Worm (Caenorhabditis elegans) whole organism, mixed stage, embryonic: ENCODE measurements around the gene C49G7.10.

Experiments
- M03D4.4 ChIP-seq: sonication (generic microtip); optimal IDR thresholded peaks from 2 replicates; lab custom pipeline; 2017; ENCODE audit warnings: mild to moderate bottlenecking, missing genetic modification characterization, missing compliant biosample characterization
- bed-3 ChIP-seq: fragments of 200-800 bp; sonication (Bioruptor generic); optimal IDR thresholded peaks from 3 replicates; lab custom pipeline; 2018; ENCODE audit warnings: mild to moderate bottlenecking, missing genetic modification characterization, moderate library complexity, missing compliant biosample characterization
- blmp-1 ChIP-seq: fragments of 150-350 bp; optimal IDR thresholded peaks from 2 replicates; lab custom pipeline; 2014; ENCODE audit warnings: missing biosample characterization, missing genetic modification characterization
- ceh-39 ChIP-seq: fragments of 150-350 bp; optimal IDR thresholded peaks from 2 replicates; lab custom pipeline; 2014; ENCODE audit warnings: missing biosample characterization, missing genetic modification characterization
- ceh-43 ChIP-seq: fragments of 200-800 bp; sonication (Bioruptor generic); optimal IDR thresholded peaks from 2 replicates; lab custom pipeline; 2018; ENCODE audit warnings: mild to moderate bottlenecking, missing genetic modification characterization, moderate library complexity, missing compliant biosample characterization
- ceh-83 ChIP-seq: fragments of 200-800 bp; sonication (Bioruptor generic); optimal IDR thresholded peaks from 2 replicates; lab custom pipeline; 2018; ENCODE audit warnings: mild to moderate bottlenecking, missing genetic modification characterization, missing compliant biosample characterization
- ces-1 ChIP-seq: fragments of 150-350 bp; optimal IDR thresholded peaks from 2 replicates; lab custom pipeline; 2014; ENCODE audit warnings: missing biosample characterization, missing genetic modification reagents, missing genetic modification characterization
- cnd-1 ChIP-seq: fragments of 200-800 bp; sonication (Bioruptor generic); optimal IDR thresholded peaks from 2 replicates; lab custom pipeline; 2018; ENCODE audit warnings: mild to moderate bottlenecking, missing genetic modification characterization, missing compliant biosample characterization
- drap-1 ChIP-seq: fragments of 200-800 bp; sonication (Bioruptor generic); optimal IDR thresholded peaks from 3 replicates; lab custom pipeline; 2018; ENCODE audit warnings: mild to moderate bottlenecking, missing genetic modification characterization, missing compliant biosample characterization
- elt-1 ChIP-seq: sonication (generic microtip); optimal IDR thresholded peaks from 2 replicates; lab custom pipeline; 2017; ENCODE audit warnings: missing genetic modification characterization, mild to moderate bottlenecking, missing compliant biosample characterization, antibody characterized with exemption, moderate library complexity, borderline replicate concordance; ENCODE audit not compliant: insufficient read depth
- elt-3 ChIP-seq: fragments of 150-350 bp; optimal IDR thresholded peaks from 2 replicates; lab custom pipeline; 2014; ENCODE audit warnings: missing biosample characterization, missing genetic modification characterization
- ham-2 ChIP-seq: fragments of 200-800 bp; sonication (Bioruptor generic); optimal IDR thresholded peaks from 2 replicates; lab custom pipeline; 2018; ENCODE audit warnings: mild to moderate bottlenecking, missing genetic modification characterization, missing compliant biosample characterization
- hlh-1 ChIP-seq: fragments of 150-350 bp; optimal IDR thresholded peaks from 2 replicates; lab custom pipeline; 2014; ENCODE audit warnings: missing biosample characterization, missing genetic modification reagents, missing genetic modification characterization
- lin-13 ChIP-seq: fragments of 150-350 bp; optimal IDR thresholded peaks from 2 replicates; lab custom pipeline; 2014; ENCODE audit warnings: missing biosample characterization, missing genetic modification characterization
- lsy-2 ChIP-seq: fragments of 150-350 bp; optimal IDR thresholded peaks from 2 replicates; lab custom pipeline; 2014; ENCODE audit warnings: missing biosample characterization, missing genetic modification characterization
- mab-5 ChIP-seq: fragments of 150-350 bp; optimal IDR thresholded peaks from 2 replicates; lab custom pipeline; 2014; ENCODE audit warnings: missing biosample characterization, missing genetic modification characterization
- mep-1 ChIP-seq: fragments of 150-350 bp; optimal IDR thresholded peaks from 2 replicates; lab custom pipeline; 2017; ENCODE audit warnings: missing biosample characterization, missing genetic modification reagents, missing genetic modification characterization, inconsistent platforms
- mls-2 ChIP-seq: sonication (generic microtip); optimal IDR thresholded peaks from 2 replicates; lab custom pipeline; 2016; ENCODE audit warnings: mild to moderate bottlenecking, missing genetic modification characterization, moderate library complexity, missing compliant biosample characterization
- nhr-12 ChIP-seq: fragments of 150-350 bp; optimal IDR thresholded peaks from 2 replicates; lab custom pipeline; 2014; ENCODE audit warnings: missing biosample characterization, missing genetic modification characterization
- nhr-2 ChIP-seq: fragments of 150-350 bp; optimal IDR thresholded peaks from 2 replicates; lab custom pipeline; 2014; ENCODE audit warnings: missing biosample characterization, missing genetic modification characterization
- nhr-237 ChIP-seq: fragments of 150-350 bp; optimal IDR thresholded peaks from 2 replicates; lab custom pipeline; 2014; ENCODE audit warnings: missing biosample characterization, missing genetic modification characterization
- nhr-28 ChIP-seq: fragments of 150-350 bp; optimal IDR thresholded peaks from 2 replicates; lab custom pipeline; 2014; ENCODE audit warnings: missing biosample characterization, missing genetic modification characterization
- nhr-76 ChIP-seq: sonication (generic microtip); optimal IDR thresholded peaks from 2 replicates; lab custom pipeline; 2017; ENCODE audit warnings: missing biosample characterization, missing genetic modification characterization
- sem-2 ChIP-seq: fragments of 200-800 bp; sonication (Bioruptor generic); optimal IDR thresholded peaks from 2 replicates; lab custom pipeline; 2018; ENCODE audit warnings: mild to moderate bottlenecking, missing genetic modification characterization, missing compliant biosample characterization
- snpc-4 ChIP-seq: fragments of 150-350 bp; optimal IDR thresholded peaks from 2 replicates; lab custom pipeline; 2014; ENCODE audit warnings: missing biosample characterization, missing genetic modification characterization
- sptf-1 ChIP-seq: sonication (generic microtip); optimal IDR thresholded peaks from 2 replicates; lab custom pipeline; 2017; ENCODE audit warnings: mild to moderate bottlenecking, missing genetic modification characterization, moderate library complexity, missing compliant biosample characterization
- tbx-8 ChIP-seq: fragments of 200-800 bp; sonication (Bioruptor generic); optimal IDR thresholded peaks from 2 replicates; lab custom pipeline; 2018; ENCODE audit warnings: mild to moderate bottlenecking, missing genetic modification characterization, moderate library complexity, missing compliant biosample characterization
- unc-120 ChIP-seq: sonication (generic microtip); optimal IDR thresholded peaks from 2 replicates; lab custom pipeline; 2017; ENCODE audit warnings: missing genetic modification characterization, missing compliant biosample characterization; ENCODE audit not compliant: poor library complexity, severe bottlenecking
- unc-39 ChIP-seq: fragments of 150-350 bp; optimal IDR thresholded peaks from 2 replicates; lab custom pipeline; 2014; ENCODE audit warnings: missing biosample characterization, missing genetic modification characterization
- zip-8 ChIP-seq: fragments of 150-350 bp; optimal IDR thresholded peaks from 2 replicates; lab custom pipeline; 2014; ENCODE audit warnings: missing biosample characterization, missing genetic modification characterization

C49G7.10 gene

ce11 chrV:4041853-4042424 is at the start of gene C49G7.10, which contains the start of gene irg-2:
C49G7.10 (minus strand) TSS chrV:4042021.
irg-2 (plus strand) TSS chrV:4042181.
- no peak for TF ChIP-seq mab-5 (tag; lab: Kevin White, UChicago)
- TF ChIP-seq ham-2, result no peak
- TF ChIP-seq nhr-28 (tag; lab: Kevin White, UChicago), result no peak
- TF ChIP-seq nhr-12, result no peak
- no peak for TF ChIP-seq nhr-76 (tag; lab: Kevin White, UChicago)
- TF ChIP-seq ceh-43, result no peak
- TF ChIP-seq tbx-8 (GFP tag; lab: Kevin White, UChicago), result no peak
- no peak for TF ChIP-seq mep-1 (tag; lab: Kevin White, UChicago)
- no peak for TF ChIP-seq drap-1 (GFP tag; lab: Kevin White, UChicago)
- TF ChIP-seq blmp-1 (tag; lab: Kevin White, UChicago), result no peak
- no peak for TF ChIP-seq zip-8
- no peak for TF ChIP-seq cnd-1 (tag; lab: Kevin White, UChicago)
- no peak for TF ChIP-seq nhr-237 (tag; lab: Kevin White, UChicago)
- no peak for TF ChIP-seq snpc-4
- no peak for TF ChIP-seq lsy-2 (tag; lab: Kevin White, UChicago)
- no peak for TF ChIP-seq unc-39
- TF ChIP-seq ces-1 (GFP tag; lab: Kevin White, UChicago), result no peak
- TF ChIP-seq nhr-2, result no peak
- no peak for TF ChIP-seq sptf-1 (tag; lab: Kevin White, UChicago)
- no peak for TF ChIP-seq unc-120 (tag; lab: Kevin White, UChicago)

- TF ChIP-seq mab-5 (tag; lab: Kevin White, UChicago) (no peak), mls-2 (tag; lab: Kevin White, UChicago) (no peak), lin-13 (tag; lab: Kevin White, UChicago) (no peak), hlh-1 (tag; lab: Kevin White, UChicago) (no peak), lsy-2 (tag; lab: Kevin White, UChicago) (no peak), M03D4.4 (no peak), ceh-39 (tag; lab: Kevin White, UChicago) (no peak), nhr-28 (tag; lab: Kevin White, UChicago) (no peak), nhr-12 (no peak), ceh-43 (no peak), nhr-76 (tag; lab: Kevin White, UChicago) (no peak)
Measured at ce11 chrV:4082952-4083351, 41.1 kb upstream of the C49G7.10 start, which contains the start of gene F38H12.5. F38H12.5 (minus strand) TSS chrV:4083052.

ce11 chrV:4081283-4081682 is 39.5 kb upstream of the C49G7.10 start, which contains the start of gene srh-211:
srh-211 (minus strand) TSS chrV:4081383.
- TF ChIP-seq mep-1 (tag; lab: Kevin White, UChicago) (no peak), ceh-83 (no peak), drap-1 (GFP tag; lab: Kevin White, UChicago) (no peak), ces-1 (GFP tag; lab: Kevin White, UChicago) (no peak)

ce11 chrV:4080546-4080945 is 38.7 kb upstream of the C49G7.10 start:
- TF ChIP-seq ceh-39 (tag; lab: Kevin White, UChicago) (no peak), ces-1 (GFP tag; lab: Kevin White, UChicago) (no peak), elt-1 (tag; lab: Kevin White, UChicago) (no peak), cnd-1 (tag; lab: Kevin White, UChicago) (no peak), ham-2 (no peak), nhr-28 (tag; lab: Kevin White, UChicago) (no peak), bed-3 (no peak), zip-8 (no peak), hlh-1 (tag; lab: Kevin White, UChicago) (no peak), unc-120 (tag; lab: Kevin White, UChicago) (no peak)

ce11 chrV:4073455-4073854 is 31.6 kb upstream of the C49G7.10 start, which contains the start of gene otpl-2:
otpl-2 (plus strand) TSS chrV:4073755.
- no peak for TF ChIP-seq hlh-1 (tag; lab: Kevin White, UChicago)
- no peak for TF ChIP-seq sem-2
- TF ChIP-seq nhr-2, result no peak
- TF ChIP-seq cnd-1 (tag; lab: Kevin White, UChicago), result no peak
- no peak for TF ChIP-seq elt-3 (tag; lab: Kevin White, UChicago)
